Fruit fly (Drosophila melanogaster) whole organism, embryonic: Measurements from ENCODE around the gene Jon99Ciii.

ENCODE experiments used
- Atf-2 ChIP-seq: fragments of 200-800 bp; sonication (Bioruptor generic); optimal IDR thresholded peaks from 2 replicates; lab custom pipeline; 2016; ENCODE audit warnings: missing biosample characterization, missing genetic modification characterization
- CG11085 ChIP-seq: fragments of 200-800 bp; sonication (Bioruptor generic); IDR thresholded peaks from 2 replicates; pipeline ENCODE4 v1.3.6; 2022; ENCODE audit warnings: missing biosample characterization, missing genetic modification characterization
- CG11504 ChIP-seq: fragments of 200-800 bp; sonication (Bioruptor generic); optimal IDR thresholded peaks from 3 replicates; lab custom pipeline; 2019; ENCODE audit warnings: missing biosample characterization, mild to moderate bottlenecking, missing genetic modification characterization, moderate library complexity
- CG12155 ChIP-seq: fragments of 200-800 bp; sonication (Bioruptor generic); optimal IDR thresholded peaks from 3 replicates; lab custom pipeline; 2016; ENCODE audit warnings: missing biosample characterization, missing genetic modification characterization
- CG12219 ChIP-seq: fragments of 200-800 bp; sonication (Bioruptor generic); optimal IDR thresholded peaks from 3 replicates; lab custom pipeline; 2018; ENCODE audit warnings: missing biosample characterization, mild to moderate bottlenecking, missing genetic modification characterization
- CG12299 ChIP-seq: fragments of 200-800 bp; sonication (Bioruptor generic); optimal IDR thresholded peaks from 2 replicates; lab custom pipeline; 2018; ENCODE audit warnings: missing biosample characterization, mild to moderate bottlenecking, missing genetic modification characterization
- CG12744 ChIP-seq: fragments of 200-800 bp; sonication (Bioruptor generic); optimal IDR thresholded peaks from 2 replicates; lab custom pipeline; 2016; ENCODE audit warnings: missing biosample characterization, missing genetic modification characterization
- CG13287 ChIP-seq: fragments of 200-800 bp; sonication (Bioruptor generic); IDR thresholded peaks from 2 replicates; pipeline ENCODE4 v1.3.6; 2022; ENCODE audit warnings: missing biosample characterization, missing genetic modification characterization; ENCODE audit not compliant: partially characterized antibody
- CG14860 ChIP-seq: fragments of 200-800 bp; sonication (Bioruptor generic); IDR thresholded peaks from 3 replicates; pipeline ENCODE4 v1.3.6; 2022; ENCODE audit warnings: missing biosample characterization, missing genetic modification characterization; ENCODE audit not compliant: partially characterized antibody
- CG30403 ChIP-seq: fragments of 200-800 bp; sonication (Bioruptor generic); optimal IDR thresholded peaks from 3 replicates; lab custom pipeline; 2016; ENCODE audit warnings: missing biosample characterization, missing genetic modification characterization
- CG30431 ChIP-seq: fragments of 200-800 bp; sonication (Bioruptor generic); optimal IDR thresholded peaks from 2 replicates; lab custom pipeline; 2017; ENCODE audit warnings: missing biosample characterization, missing genetic modification characterization
- CG33213 ChIP-seq: fragments of 200-800 bp; sonication (Bioruptor generic); optimal IDR thresholded peaks from 3 replicates; lab custom pipeline; 2016; ENCODE audit warnings: missing biosample characterization, missing genetic modification characterization
- CG34376 ChIP-seq: fragments of 200-800 bp; sonication (Bioruptor generic); optimal IDR thresholded peaks from 2 replicates; lab custom pipeline; 2018; ENCODE audit warnings: missing biosample characterization, mild to moderate bottlenecking, missing genetic modification characterization
- CG3838 ChIP-seq: fragments of 200-800 bp; sonication (Bioruptor generic); optimal IDR thresholded peaks from 3 replicates; lab custom pipeline; 2016; ENCODE audit warnings: missing biosample characterization, missing genetic modification characterization
- CG5180 ChIP-seq: fragments of 200-800 bp; sonication (Bioruptor generic); optimal IDR thresholded peaks from 3 replicates; lab custom pipeline; 2017; ENCODE audit warnings: missing biosample characterization, missing genetic modification characterization, mild to moderate bottlenecking, moderate library complexity, missing genetic modification reagents
- CG6654 ChIP-seq: fragments of 200-800 bp; sonication (Bioruptor generic); optimal IDR thresholded peaks from 2 replicates; lab custom pipeline; 2017; ENCODE audit warnings: missing biosample characterization, mild to moderate bottlenecking, missing genetic modification characterization
- CG6689 ChIP-seq: fragments of 200-800 bp; sonication (Bioruptor generic); IDR thresholded peaks from 2 replicates; pipeline ENCODE4 v1.3.6; 2022; ENCODE audit warnings: missing biosample characterization, missing genetic modification characterization
- CG7357 ChIP-seq: fragments of 200-800 bp; sonication (Bioruptor generic); IDR thresholded peaks from 3 replicates; pipeline ENCODE4 v1.3.6; 2022; ENCODE audit warnings: missing biosample characterization, missing genetic modification characterization
- CG8281 ChIP-seq: fragments of 200-800 bp; sonication (Bioruptor generic); optimal IDR thresholded peaks from 2 replicates; lab custom pipeline; 2018; ENCODE audit warnings: missing biosample characterization, mild to moderate bottlenecking, missing genetic modification characterization, moderate library complexity
- CG8478 ChIP-seq: fragments of >200 bp; optimal IDR thresholded peaks from 2 replicates; lab custom pipeline; 2018
- CG9609 ChIP-seq: fragments of 200-800 bp; sonication (Bioruptor generic); optimal IDR thresholded peaks from 3 replicates; lab custom pipeline; 2016; ENCODE audit warnings: missing biosample characterization, missing genetic modification characterization
- Doc3 ChIP-seq: fragments of 200-800 bp; sonication (Bioruptor generic); IDR thresholded peaks from 3 replicates; pipeline ENCODE4 v1.3.6; 2022; ENCODE audit warnings: missing biosample characterization, missing genetic modification characterization; ENCODE audit not compliant: partially characterized antibody
- Dref ChIP-seq: fragments of 200-800 bp; sonication (Bioruptor generic); IDR thresholded peaks from 2 replicates; pipeline ENCODE4 v1.3.6; 2022; ENCODE audit warnings: missing biosample characterization, missing genetic modification characterization
- E2f2 ChIP-seq: fragments of 200-800 bp; sonication (Bioruptor generic); IDR thresholded peaks from 2 replicates; pipeline ENCODE4 v1.3.6; 2022; ENCODE audit warnings: missing biosample characterization, missing genetic modification characterization
- H15 ChIP-seq: fragments of 200-800 bp; sonication (Bioruptor generic); IDR thresholded peaks from 3 replicates; pipeline ENCODE4 v1.3.6; 2022; ENCODE audit warnings: missing biosample characterization, missing genetic modification characterization
- HHEX ChIP-seq: fragments of 200-800 bp; sonication (Bioruptor generic); optimal IDR thresholded peaks from 3 replicates; lab custom pipeline; 2017; ENCODE audit warnings: missing biosample characterization, mild to moderate bottlenecking, missing genetic modification characterization, missing genetic modification reagents
- HLHmδ ChIP-seq: fragments of 200-800 bp; sonication (Bioruptor generic); optimal IDR thresholded peaks from 2 replicates; lab custom pipeline; 2018; ENCODE audit warnings: missing biosample characterization, mild to moderate bottlenecking, missing genetic modification characterization, moderate library complexity
- Jarid2 ChIP-seq: fragments of 200-800 bp; sonication (Bioruptor generic); optimal IDR thresholded peaks from 3 replicates; lab custom pipeline; 2017; ENCODE audit warnings: mild to moderate bottlenecking, missing biosample characterization, missing genetic modification reagents, missing genetic modification characterization
- Med ChIP-seq: fragments of 200-800 bp; sonication (Bioruptor generic); peaks from one replicate; lab custom pipeline; 2016; ENCODE audit warnings: missing biosample characterization, missing genetic modification characterization, mild to moderate bottlenecking, inconsistent platforms, moderate library complexity
- Myb ChIP-seq: fragments of 200-800 bp; sonication (Bioruptor generic); optimal IDR thresholded peaks from 2 replicates; lab custom pipeline; 2016; ENCODE audit warnings: missing biosample characterization, missing genetic modification characterization
- Neu2 ChIP-seq: fragments of 200-800 bp; sonication (Bioruptor generic); optimal IDR thresholded peaks from 3 replicates; lab custom pipeline; 2016; ENCODE audit warnings: missing biosample characterization, missing genetic modification characterization, borderline replicate concordance
- Nf-YC ChIP-seq: fragments of 200-800 bp; optimal IDR thresholded peaks from 3 replicates; lab custom pipeline; 2019; ENCODE audit warnings: missing biosample characterization, mild to moderate bottlenecking, missing genetic modification characterization, moderate library complexity
- PHDP ChIP-seq: fragments of 200-800 bp; sonication (Bioruptor generic); optimal IDR thresholded peaks from 3 replicates; lab custom pipeline; 2018; ENCODE audit warnings: missing biosample characterization, mild to moderate bottlenecking, missing genetic modification characterization, moderate library complexity
- Poxn ChIP-seq: fragments of 200-800 bp; sonication (Bioruptor generic); IDR thresholded peaks from 2 replicates; pipeline ENCODE4 v1.3.6; 2022; ENCODE audit warnings: missing biosample characterization, missing genetic modification characterization
- Rfx ChIP-seq: fragments of 200-800 bp; sonication (Bioruptor generic); IDR thresholded peaks from 2 replicates; pipeline ENCODE4 v1.3.6; 2022; ENCODE audit warnings: missing biosample characterization, missing genetic modification characterization
- Side ChIP-seq: fragments of 200-800 bp; sonication (Bioruptor generic); optimal IDR thresholded peaks from 2 replicates; lab custom pipeline; 2016; ENCODE audit warnings: missing biosample characterization, missing genetic modification characterization
- Spps ChIP-seq: fragments of 200-800 bp; sonication (Bioruptor generic); optimal IDR thresholded peaks from 2 replicates; lab custom pipeline; 2018; ENCODE audit warnings: missing biosample characterization, mild to moderate bottlenecking, missing genetic modification characterization
- bowl ChIP-seq: fragments of 200-800 bp; sonication (Bioruptor generic); IDR thresholded peaks from 2 replicates; pipeline ENCODE4 v1.3.6; 2022; ENCODE audit warnings: missing biosample characterization, missing genetic modification characterization
- chinmo ChIP-seq: fragments of 200-800 bp; sonication (Bioruptor generic); IDR thresholded peaks from 4 replicates; pipeline ENCODE4 v1.3.6; 2022; ENCODE audit warnings: missing biosample characterization, missing genetic modification characterization; ENCODE audit not compliant: partially characterized antibody
- dimm ChIP-seq: fragments of 200-800 bp; sonication (Bioruptor generic); IDR thresholded peaks from 2 replicates; pipeline ENCODE4 v1.3.6; 2022; ENCODE audit warnings: missing biosample characterization, missing genetic modification characterization
- disco-r ChIP-seq: fragments of 200-800 bp; sonication (Bioruptor generic); optimal IDR thresholded peaks from 2 replicates; lab custom pipeline; 2016; ENCODE audit warnings: missing biosample characterization, missing genetic modification characterization
- dm ChIP-seq: fragments of 200-800 bp; sonication (Bioruptor generic); optimal IDR thresholded peaks from 3 replicates; lab custom pipeline; 2016; ENCODE audit warnings: missing biosample characterization, missing genetic modification characterization
- fd3F ChIP-seq: fragments of 200-800 bp; sonication (Bioruptor generic); optimal IDR thresholded peaks from 2 replicates; lab custom pipeline; 2018; ENCODE audit warnings: missing biosample characterization, mild to moderate bottlenecking, missing genetic modification characterization, moderate library complexity
- fd96Cb ChIP-seq: fragments of 200-800 bp; sonication (Bioruptor generic); optimal IDR thresholded peaks from 2 replicates; lab custom pipeline; 2018; ENCODE audit warnings: missing biosample characterization, mild to moderate bottlenecking, missing genetic modification characterization, moderate library complexity
- ftz-f1 ChIP-seq: fragments of 200-800 bp; sonication (Bioruptor generic); optimal IDR thresholded peaks from 2 replicates; lab custom pipeline; 2016; ENCODE audit warnings: missing biosample characterization, missing genetic modification characterization
- oc ChIP-seq: fragments of 200-800 bp; sonication (Bioruptor generic); optimal IDR thresholded peaks from 2 replicates; lab custom pipeline; 2018; ENCODE audit warnings: missing biosample characterization, mild to moderate bottlenecking, missing genetic modification characterization, moderate library complexity
- onecut ChIP-seq: fragments of 200-800 bp; sonication (Bioruptor generic); IDR thresholded peaks from 2 replicates; pipeline ENCODE4 v1.3.6; 2022; ENCODE audit warnings: missing biosample characterization, missing genetic modification characterization
- phol ChIP-seq: fragments of 200-800 bp; sonication (Bioruptor generic); optimal IDR thresholded peaks from 3 replicates; lab custom pipeline; 2018; ENCODE audit warnings: missing biosample characterization, mild to moderate bottlenecking, missing genetic modification characterization, moderate library complexity
- salm ChIP-seq: fragments of 200-800 bp; sonication (Bioruptor generic); optimal IDR thresholded peaks from 2 replicates; lab custom pipeline; 2018; ENCODE audit warnings: missing biosample characterization, mild to moderate bottlenecking, missing genetic modification characterization
- sens ChIP-seq: fragments of 200-800 bp; sonication (Bioruptor generic); peaks from one replicate; lab custom pipeline; 2016; ENCODE audit warnings: missing biosample characterization, missing genetic modification characterization
- ssp ChIP-seq: fragments of 200-800 bp; sonication (Bioruptor generic); IDR thresholded peaks from 2 replicates; pipeline ENCODE4 v1.3.6; 2022; ENCODE audit warnings: missing biosample characterization, missing genetic modification characterization
- yki ChIP-seq: fragments of >200 bp; optimal IDR thresholded peaks from 3 replicates; lab custom pipeline; 2018

Gene Jon99Ciii

dm6 chr3R:29907601-29908175 lies 14.3 kb upstream of the Jon99Ciii start, which contains the start of gene CG31036 (continued):
- TF ChIP-seq CG7357 (GFP tag; lab: Robert Waterston, UW) (no peak), Nf-YC (tag; lab: Kevin White, UChicago) (no peak), Poxn (GFP tag; lab: Robert Waterston, UW) (no peak), onecut (GFP tag; lab: Robert Waterston, UW) (no peak), PHDP (tag; lab: Kevin White, UChicago) (no peak), CG6654 (GFP tag; lab: Kevin White, UChicago) (no peak), sens (GFP tag; lab: Kevin White, UChicago) (no peak), CG34376 (GFP tag; lab: Kevin White, UChicago) (no peak), CG9609 (GFP tag; lab: Kevin White, UChicago) (no peak), Jarid2 (GFP tag; lab: Kevin White, UChicago) (no peak), Spps (tag; lab: Kevin White, UChicago) (no peak), Atf-2 (GFP tag; lab: Kevin White, UChicago) (no peak), Side (GFP tag; lab: Kevin White, UChicago) (no peak), HHEX (GFP tag; lab: Kevin White, UChicago) (no peak), fd96Cb (tag; lab: Kevin White, UChicago) (no peak), CG12299 (tag; lab: Kevin White, UChicago) (no peak), CG12744 (no peak), CG11085 (no peak), yki (lab: Kevin White, UChicago) (no peak), Med (GFP tag; lab: Kevin White, UChicago) (no peak), HLHmδ (GFP tag; lab: Kevin White, UChicago) (no peak), H15 (GFP tag; lab: Robert Waterston, UW) (no peak), CG3838 (GFP tag; lab: Kevin White, UChicago) (no peak), E2f2 (GFP tag; lab: Robert Waterston, UW) (peak; percentile 48), ftz-f1 (no peak), CG8281 (tag; lab: Kevin White, UChicago) (no peak), ssp (GFP tag; lab: Robert Waterston, UW) (no peak), Rfx (peak; percentile 67; the same call in 1 of the 2 replicates), Doc3 (GFP tag; lab: Robert Waterston, UW) (no peak), salm (tag; lab: Kevin White, UChicago) (no peak), dimm (GFP tag; lab: Robert Waterston, UW) (no peak), CG13287 (GFP tag; lab: Robert Waterston, UW) (peak; percentile 35; the same call in 1 of the 2 replicates), dm (GFP tag; lab: Kevin White, UChicago) (no peak), CG12155 (GFP tag; lab: Kevin White, UChicago) (no peak), CG5180 (GFP tag; lab: Kevin White, UChicago) (no peak), Myb (peak; percentile 40), CG30403 (no peak), CG30431 (GFP tag; lab: Kevin White, UChicago) (no peak), CG33213 (GFP tag; lab: Kevin White, UChicago) (no peak), CG8478 (lab: Kevin White, UChicago) (no peak), Neu2 (no peak), CG6689 (no peak), Dref (GFP tag; lab: Robert Waterston, UW) (no peak), phol (tag; lab: Kevin White, UChicago) (no peak), CG12219 (GFP tag; lab: Kevin White, UChicago) (no peak), chinmo (0 out of 4 replicates have a peak, but pooled peaks have one; percentile 53), CG14860 (GFP tag; lab: Robert Waterston, UW) (no peak), disco-r (no peak), CG11504 (tag; lab: Kevin White, UChicago) (peak; percentile 48), fd3F (GFP tag; lab: Kevin White, UChicago) (no peak), bowl (GFP tag; lab: Robert Waterston, UW) (no peak), oc (tag; lab: Kevin White, UChicago) (no peak)
